Worm (Caenorhabditis elegans) whole organism, early embryonic: ENCODE measurements around the gene gcy-14.

Experiments
- F13C5.2 ChIP-seq: sonication (generic microtip); optimal IDR thresholded peaks from 2 replicates; lab custom pipeline; 2017; ENCODE audit warnings: mild to moderate bottlenecking, missing genetic modification characterization, inconsistent platforms, missing compliant biosample characterization
- ama-1 ChIP-seq: fragments of 150-350 bp; optimal IDR thresholded peaks from 2 replicates; lab custom pipeline; 2014
- flt-1 ChIP-seq: fragments of 200-800 bp; sonication (Bioruptor generic); IDR thresholded peaks from 2 replicates; pipeline ENCODE4 v1.3.6; 2022; ENCODE audit warnings: missing genetic modification characterization, missing compliant biosample characterization
- hmbx-1 ChIP-seq: sonication (generic microtip); optimal IDR thresholded peaks from 2 replicates; lab custom pipeline; 2016; ENCODE audit warnings: mild to moderate bottlenecking, missing genetic modification characterization, missing compliant biosample characterization
- pes-1 ChIP-seq: fragments of 200-800 bp; sonication (Bioruptor generic); IDR thresholded peaks from 2 replicates; pipeline ENCODE4 v1.3.6; 2022; ENCODE audit warnings: missing genetic modification reagents, missing genetic modification characterization, missing compliant biosample characterization
- sea-1 ChIP-seq: fragments of 200-800 bp; sonication (Bioruptor generic); conservative IDR thresholded peaks from 2 replicates; pipeline ENCODE4 v1.3.6; 2022; ENCODE audit warnings: missing genetic modification characterization, missing compliant biosample characterization
- tbx-37 ChIP-seq: fragments of 200-800 bp; sonication (Bioruptor generic); conservative IDR thresholded peaks from 2 replicates; pipeline ENCODE4 v1.3.6; 2022; ENCODE audit warnings: missing genetic modification reagents, missing genetic modification characterization, missing compliant biosample characterization

DNA sequence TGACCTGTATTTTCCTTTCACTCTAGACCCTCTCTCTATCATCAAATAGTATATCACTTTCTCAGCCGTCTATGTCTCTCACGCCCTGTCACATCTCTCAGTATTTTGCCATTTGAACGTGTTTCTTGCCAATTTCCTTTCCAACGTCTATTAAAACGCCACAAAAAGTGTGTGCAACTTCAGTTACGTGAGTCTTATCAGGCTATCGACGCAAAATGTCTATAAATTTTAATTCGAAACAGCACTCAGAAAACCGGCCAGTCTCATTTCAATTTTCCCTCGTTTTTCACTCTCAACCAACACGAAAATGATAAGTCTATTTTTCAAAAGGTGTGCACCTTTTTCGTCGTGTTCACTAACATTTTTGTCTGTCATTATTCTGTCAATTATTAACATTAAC lies 27.5 kb upstream of the gcy-14 start, which contains the start of gene mpst-3:
- no peak for TF ChIP-seq ama-1
- no peak for TF ChIP-seq tbx-37 (GFP tag; lab: Robert Waterston, UW)
- no peak for TF ChIP-seq F13C5.2
- TF ChIP-seq hmbx-1: no peak
- no peak for TF ChIP-seq flt-1
- no peak for TF ChIP-seq sea-1 (GFP tag; lab: Robert Waterston, UW)
- TF ChIP-seq pes-1 (GFP tag; lab: Robert Waterston, UW): no peak
